Fruit fly (Drosophila melanogaster): ENCODE results near the gene CG14391.

CG14391 gene

DNA sequence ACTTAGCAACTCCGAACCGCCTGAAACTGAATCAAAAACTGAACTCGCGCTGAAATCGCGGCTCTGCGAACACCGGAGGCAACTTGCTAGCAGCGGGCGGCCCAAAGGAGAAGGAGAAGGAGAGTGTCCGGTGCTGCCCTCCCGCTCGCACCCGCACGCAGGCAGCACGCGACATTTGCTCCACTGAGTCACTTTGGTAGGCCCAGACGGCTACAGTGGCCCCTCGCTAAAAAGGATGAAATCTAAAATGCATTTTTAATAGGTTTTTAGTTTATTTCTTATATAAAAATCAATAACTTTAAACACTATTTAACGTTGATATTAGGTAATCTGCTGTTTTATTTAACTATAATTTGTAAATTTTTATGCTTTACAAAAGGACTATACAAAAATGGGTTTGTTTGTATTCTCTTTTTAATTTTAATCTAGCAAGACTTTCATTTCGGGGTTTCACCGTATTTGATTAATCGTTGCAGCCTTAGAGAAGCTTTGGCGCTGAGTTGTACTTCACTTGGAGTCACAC is 27.8 kb upstream of the CG14391 start, which contains the start of gene Men (continued):
- no peak for TF ChIP-seq her (GFP tag; optimal IDR thresholded peaks at IDR 0.05)
- TF ChIP-seq CTCF (GFP tag; optimal IDR thresholded peaks at IDR 0.05), result no peak
- TF ChIP-seq ttk (GFP tag; IDR thresholded peaks at IDR 0.05), result no peak
- TF ChIP-seq Dfd (GFP tag; optimal IDR thresholded peaks at IDR 0.05), result no peak
- TF ChIP-seq CG1024 (GFP tag; IDR thresholded peaks at IDR 0.05), result no peak
- TF ChIP-seq kay (GFP tag; optimal IDR thresholded peaks at IDR 0.05), result peak; percentile 45
- no peak for TF ChIP-seq Optix (GFP tag; IDR thresholded peaks at IDR 0.05)
- peak; percentile 26 for TF ChIP-seq CG1602 (GFP tag; optimal IDR thresholded peaks at IDR 0.05)
- peak; percentile 34 for TF ChIP-seq Hr3 (GFP tag; optimal IDR thresholded peaks at IDR 0.05)
- TF ChIP-seq CG11093 (GFP tag; IDR thresholded peaks at IDR 0.05), result peak; percentile 49; the same call in 1 of the 3 replicates
- no peak for TF ChIP-seq dm (GFP tag; optimal IDR thresholded peaks at IDR 0.05)
- no peak for TF ChIP-seq sim (GFP tag; IDR thresholded peaks at IDR 0.05)
- TF ChIP-seq CG18476 (GFP tag; optimal IDR thresholded peaks at IDR 0.05), result peak; percentile 48
- peak; percentile 61 for TF ChIP-seq CG30403 (GFP tag; optimal IDR thresholded peaks at IDR 0.05)
- TF ChIP-seq ro (GFP tag; IDR thresholded peaks at IDR 0.05), result peak; percentile 19; the same call in 1 of the 2 replicates
- TF ChIP-seq ato (GFP tag; IDR thresholded peaks at IDR 0.05; ENCODE audit: partially characterized antibody), result no peak
- no peak for TF ChIP-seq CG6254 (GFP tag; optimal IDR thresholded peaks at IDR 0.05)
- TF ChIP-seq chif (GFP tag; optimal IDR thresholded peaks at IDR 0.05), result no peak
- no peak for TF ChIP-seq pzg (GFP tag; optimal IDR thresholded peaks at IDR 0.05)
- peak; percentile 34 for TF ChIP-seq twi (tag; optimal IDR thresholded peaks at IDR 0.05)
- TF ChIP-seq CG10565 (GFP tag; optimal IDR thresholded peaks at IDR 0.05), result no peak
- TF ChIP-seq Max (GFP tag; optimal IDR thresholded peaks at IDR 0.05), result peak; percentile 21
- TF ChIP-seq Dip2 (GFP tag; IDR thresholded peaks at IDR 0.05), result no peak
- TF ChIP-seq CG7357 (GFP tag; IDR thresholded peaks at IDR 0.05), result peak; percentile 57; the same call in 1 of the 3 replicates
- no peak for TF ChIP-seq CG16815 (GFP tag; optimal IDR thresholded peaks at IDR 0.05)
- peak; percentile 7 for TF ChIP-seq CG12071 (GFP tag; optimal IDR thresholded peaks at IDR 0.05)
- TF ChIP-seq dpn (GFP tag; optimal IDR thresholded peaks at IDR 0.05), result peak; percentile 2 to 48
- no peak for TF ChIP-seq shn (GFP tag; optimal IDR thresholded peaks at IDR 0.05)
- TF ChIP-seq CG12155 (GFP tag; optimal IDR thresholded peaks at IDR 0.05), result peak; percentile 13
- TF ChIP-seq CG7928 (GFP tag; optimal IDR thresholded peaks at IDR 0.05), result no peak
- peak; percentile 60 for TF ChIP-seq ATbp (GFP tag; optimal IDR thresholded peaks at IDR 0.05)
- TF ChIP-seq HLH3B (GFP tag; IDR thresholded peaks at IDR 0.05), result peak; percentile 66
- no peak for TF ChIP-seq Doc2 (GFP tag; IDR thresholded peaks at IDR 0.05)
- no peak for TF ChIP-seq z (GFP tag; IDR thresholded peaks at IDR 0.05)
- TF ChIP-seq vvl (GFP tag; IDR thresholded peaks at IDR 0.05), result peak; percentile 72
- no peak for TF ChIP-seq Spps (tag; optimal IDR thresholded peaks at IDR 0.05)
- TF ChIP-seq Neu2 (GFP tag; optimal IDR thresholded peaks at IDR 0.05; ENCODE audit: borderline replicate concordance), result no peak
- peak in 1 of 2 experiments; percentile 32 for TF ChIP-seq eve (GFP tag; optimal IDR thresholded peaks at IDR 0.05)
- no peak for TF ChIP-seq CG6654 (GFP tag; optimal IDR thresholded peaks at IDR 0.05)
- TF ChIP-seq wdn (GFP tag; IDR thresholded peaks at IDR 0.05), result no peak; the same call in 1 of the 2 replicates
- TF ChIP-seq Hand (GFP tag; optimal IDR thresholded peaks at IDR 0.05), result no peak
- TF ChIP-seq Dll (GFP tag; IDR thresholded peaks at IDR 0.05; ENCODE audit: partially characterized antibody), result no peak
- no peak for TF ChIP-seq HLH54F (GFP tag; optimal IDR thresholded peaks at IDR 0.05)
- no peak for TF ChIP-seq psq (GFP tag; optimal IDR thresholded peaks at IDR 0.05)
- no peak for TF ChIP-seq MBD-R2 (GFP tag; IDR thresholded peaks at IDR 0.05)
- no peak for TF ChIP-seq H2.0 (GFP tag; IDR thresholded peaks at IDR 0.05)
- peak; percentile 63 for TF ChIP-seq CG14441 (GFP tag; IDR thresholded peaks at IDR 0.05)
- peak; percentile 2 for TF ChIP-seq CG8281 (tag; optimal IDR thresholded peaks at IDR 0.05)
- no peak for TF ChIP-seq vnd (GFP tag; IDR thresholded peaks at IDR 0.05; ENCODE audit: partially characterized antibody)
- peak; percentile 13 for TF ChIP-seq Six4 (GFP tag; optimal IDR thresholded peaks at IDR 0.05)
- TF ChIP-seq slbo (GFP tag; IDR thresholded peaks at IDR 0.05), result peak; percentile 63
- no peak for TF ChIP-seq Hmx (GFP tag; optimal IDR thresholded peaks at IDR 0.05)
- TF ChIP-seq fru (optimal IDR thresholded peaks at IDR 0.05), result no peak
